Fruit fly (Drosophila melanogaster): ENCODE data around the gene CG10616.

Gene CG10616

dm6 chr3L:12514762-12515215 lies 43.3 kb downstream of the CG10616 start, which contains the start of the genes sti and tral (continued):
- peak; percentile 80 for TF ChIP-seq HLH3B (GFP tag; IDR thresholded peaks at IDR 0.05)
- TF ChIP-seq Fer1 (GFP tag; optimal IDR thresholded peaks at IDR 0.05), result peak; percentile 92
- 0 out of 2 replicates have a peak, but pooled peaks have one; percentile 40 for TF ChIP-seq dati (GFP tag; IDR thresholded peaks at IDR 0.05)
- peak; percentile 55 for TF ChIP-seq Usf (GFP tag; optimal IDR thresholded peaks at IDR 0.05)
- peak; percentile 39 for TF ChIP-seq ash1 (GFP tag; optimal IDR thresholded peaks at IDR 0.05)
- TF ChIP-seq gce (GFP tag; IDR thresholded peaks at IDR 0.05), result 0 out of 3 replicates have a peak, but pooled peaks have one; percentile 24
- no peak for TF ChIP-seq tio (GFP tag; optimal IDR thresholded peaks at IDR 0.05)
- no peak for TF ChIP-seq CG15073 (GFP tag; optimal IDR thresholded peaks at IDR 0.05)
- TF ChIP-seq CG11085 (GFP tag; IDR thresholded peaks at IDR 0.05), result peak; percentile 81
- no peak for TF ChIP-seq tll (GFP tag; optimal IDR thresholded peaks at IDR 0.05)
- no peak for TF ChIP-seq zen2 (GFP tag; IDR thresholded peaks at IDR 0.05; ENCODE audit: partially characterized antibody)
- peak; percentile 61 for TF ChIP-seq BtbVII (GFP tag; optimal IDR thresholded peaks at IDR 0.05)
- peak; percentile 24; the same call in 1 of the 2 replicates for TF ChIP-seq CG43689 (GFP tag; IDR thresholded peaks at IDR 0.05)
- TF ChIP-seq Sox102F (GFP tag; optimal IDR thresholded peaks at IDR 0.05), result peak; percentile 83
- peak; percentile 75 for TF ChIP-seq ftz-f1 (GFP tag; optimal IDR thresholded peaks at IDR 0.05)
- TF ChIP-seq CG8944 (GFP tag; optimal IDR thresholded peaks at IDR 0.05), result peak; percentile 95
- peak; percentile 92 for TF ChIP-seq pnt (GFP tag; optimal IDR thresholded peaks at IDR 0.05)
- peak; percentile 81 for TF ChIP-seq unpg (GFP tag; optimal IDR thresholded peaks at IDR 0.05)
- peak; percentile 84 for TF ChIP-seq lmd (GFP tag; IDR thresholded peaks at IDR 0.05)
- TF ChIP-seq dpn (GFP tag; optimal IDR thresholded peaks at IDR 0.05), result peak; percentile 93 to 96
- TF ChIP-seq Tbp (GFP tag; optimal IDR thresholded peaks at IDR 0.05), result peak; percentile 67
- TF ChIP-seq ci (GFP tag; IDR thresholded peaks at IDR 0.05), result peak; percentile 89
- TF ChIP-seq CG16863 (GFP tag; optimal IDR thresholded peaks at IDR 0.05), result peak; percentile 92
- TF ChIP-seq CG14965 (GFP tag; optimal IDR thresholded peaks at IDR 0.05; ENCODE audit: borderline replicate concordance), result peak; percentile 31
- TF ChIP-seq CG3847 (GFP tag; IDR thresholded peaks at IDR 0.05), result peak; percentile 91
- TF ChIP-seq CG9215 (GFP tag; IDR thresholded peaks at IDR 0.05), result peak; percentile 90
- TF ChIP-seq Ets65A (GFP tag), result peak; percentile 100
- peak; percentile 97 for TF ChIP-seq Sin3A (optimal IDR thresholded peaks at IDR 0.05)
- TF ChIP-seq CG10979 (tag; optimal IDR thresholded peaks at IDR 0.05), result peak; percentile 76
- peak; percentile 88 for TF ChIP-seq CG1603 (tag; optimal IDR thresholded peaks at IDR 0.05)
- TF ChIP-seq CG31441 (GFP tag; IDR thresholded peaks at IDR 0.05), result peak; percentile 83; the same call in 1 of the 2 replicates
- TF ChIP-seq CG2120 (GFP tag; optimal IDR thresholded peaks at IDR 0.05), result peak; percentile 97
- peak; percentile 52; the same call in 1 of the 2 replicates for TF ChIP-seq ham (GFP tag; IDR thresholded peaks at IDR 0.05)
- peak; percentile 88 for TF ChIP-seq CG1602 (GFP tag; optimal IDR thresholded peaks at IDR 0.05)
- TF ChIP-seq h (optimal IDR thresholded peaks at IDR 0.05), result no peak
- TF ChIP-seq lilli (GFP tag; optimal IDR thresholded peaks at IDR 0.05), result peak; percentile 97
- TF ChIP-seq Ets97D (GFP tag; optimal IDR thresholded peaks at IDR 0.05), result peak; percentile 97
- TF ChIP-seq D (optimal IDR thresholded peaks at IDR 0.05), result peak; percentile 33
- peak; percentile 64 for TF ChIP-seq D (GFP tag; optimal IDR thresholded peaks at IDR 0.05)
- peak; percentile 87 for TF ChIP-seq CG6272 (GFP tag; IDR thresholded peaks at IDR 0.05)
- TF ChIP-seq Atf3 (GFP tag; optimal IDR thresholded peaks at IDR 0.05), result peak; percentile 90
- peak; percentile 83 for TF ChIP-seq CG7372 (GFP tag; IDR thresholded peaks at IDR 0.05)
- TF ChIP-seq tap (tag; optimal IDR thresholded peaks at IDR 0.05), result no peak
- TF ChIP-seq CG17829 (tag; optimal IDR thresholded peaks at IDR 0.05), result peak; percentile 91
- TF ChIP-seq CG17186 (GFP tag; optimal IDR thresholded peaks at IDR 0.05), result peak; percentile 94
- peak; percentile 87 for TF ChIP-seq Atf-2 (GFP tag; optimal IDR thresholded peaks at IDR 0.05)
- TF ChIP-seq Dek (tag; optimal IDR thresholded peaks at IDR 0.05), result peak; percentile 83
- peak; percentile 74 for TF ChIP-seq fd96Cb (tag; optimal IDR thresholded peaks at IDR 0.05)
- TF ChIP-seq danr (GFP tag; IDR thresholded peaks at IDR 0.05), result peak; percentile 66; the same call in 1 of the 2 replicates
- TF ChIP-seq CG11504 (tag; optimal IDR thresholded peaks at IDR 0.05), result no peak
- peak; percentile 81 for TF ChIP-seq ewg (GFP tag; optimal IDR thresholded peaks at IDR 0.05)
- no peak for TF ChIP-seq CG1832 (GFP tag; optimal IDR thresholded peaks at IDR 0.05)
